Fruit fly (Drosophila melanogaster): ENCODE results near the gene CG2747.

dm6 chr3R:8001074-8001669 is 29.4 kb downstream of the CG2747 start, which contains the start of the genes Kmn2 and CG2698:
- no peak for TF ChIP-seq usp (GFP tag; optimal IDR thresholded peaks at IDR 0.05)
- TF ChIP-seq Hr83 (GFP tag; optimal IDR thresholded peaks at IDR 0.05; ENCODE audit: poor library complexity, severe bottlenecking), result peak; percentile 65
- TF ChIP-seq lola (GFP tag; optimal IDR thresholded peaks at IDR 0.05), result no peak
- TF ChIP-seq Abd-B (GFP tag; optimal IDR thresholded peaks at IDR 0.05), result no peak
- peak; percentile 93 for TF ChIP-seq br (GFP tag; optimal IDR thresholded peaks at IDR 0.05)
- TF ChIP-seq dmrt93B (GFP tag; optimal IDR thresholded peaks at IDR 0.05), result peak; percentile 97
- TF ChIP-seq dl (GFP tag; optimal IDR thresholded peaks at IDR 0.05; ENCODE audit: insufficient read depth in 1 of 2, partially characterized antibody in 2 of 2), result no peak
- TF ChIP-seq psq (GFP tag; optimal IDR thresholded peaks at IDR 0.05), result peak; percentile 95
